Fruit fly (Drosophila melanogaster): Measurements from ENCODE around the gene Vps24.

dm6 chr3R:4318589-4318988 is 7.8 kb upstream of the Vps24 start:
- TF ChIP-seq lz (GFP tag; optimal IDR thresholded peaks at IDR 0.05) (no peak), CG1621 (tag; optimal IDR thresholded peaks at IDR 0.05) (no peak), Lpt (GFP tag; optimal IDR thresholded peaks at IDR 0.05) (no peak), dsx (GFP tag; optimal IDR thresholded peaks at IDR 0.05; ENCODE audit: poor library complexity, severe bottlenecking) (no peak), Hr4 (GFP tag; optimal IDR thresholded peaks at IDR 0.05) (no peak), CG11294 (GFP tag; IDR thresholded peaks at IDR 0.05) (no peak), CG6854 (GFP tag; optimal IDR thresholded peaks at IDR 0.05) (no peak), CG6276 (GFP tag; optimal IDR thresholded peaks at IDR 0.05) (no peak), esn (GFP tag; optimal IDR thresholded peaks at IDR 0.05) (no peak), cyc (GFP tag; optimal IDR thresholded peaks at IDR 0.05) (no peak), CG11762 (GFP tag; optimal IDR thresholded peaks at IDR 0.05; ENCODE audit: insufficient read depth) (no peak), CG6163 (GFP tag; IDR thresholded peaks at IDR 0.05) (no peak)

Measured in whole organism, prepupa.